Worm (Caenorhabditis elegans): ENCODE measurements around the gene cdc-48.1.

DNA sequence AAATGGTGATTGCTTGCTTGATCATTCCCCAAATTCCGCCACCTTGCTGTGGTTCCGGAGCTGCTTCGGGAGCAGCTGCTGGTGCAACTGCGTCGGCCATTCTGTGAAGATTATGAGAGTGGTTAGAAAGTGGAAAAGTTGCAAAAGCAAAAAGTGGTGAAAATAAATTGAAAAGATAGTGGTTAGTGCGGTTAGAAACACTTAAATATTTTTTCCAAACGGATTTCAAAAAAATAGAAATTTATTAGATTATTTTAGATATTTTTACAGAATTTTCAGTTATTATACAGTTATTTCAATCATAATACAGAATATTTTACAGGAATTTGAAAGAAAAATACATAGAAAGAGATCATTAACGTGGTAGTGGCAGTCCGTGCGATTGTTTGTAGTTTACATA lies 25.6 kb downstream of the cdc-48.1 start, which contains the start of gene R166.2:
- TF ChIP-seq ceh-24 (tag; optimal IDR thresholded peaks at IDR 0.05) (no peak), fkh-10 (GFP tag; optimal IDR thresholded peaks at IDR 0.05) (no peak), pha-4 (tag; optimal IDR thresholded peaks at IDR 0.05) (no peak), tbx-2 (tag; optimal IDR thresholded peaks at IDR 0.05) (no peak), nhr-11 (tag; optimal IDR thresholded peaks at IDR 0.05) (no peak), ama-1 (optimal IDR thresholded peaks at IDR 0.05) (no peak), nhr-232 (tag; optimal IDR thresholded peaks at IDR 0.05) (no peak), ceh-18 (tag; optimal IDR thresholded peaks at IDR 0.05) (no peak), nfya-1 (tag; optimal IDR thresholded peaks at IDR 0.05) (no peak)
